Worm (Caenorhabditis elegans) whole organism, early embryonic: ENCODE results near the gene vps-53.

Experiments
- ama-1 ChIP-seq: fragments of 150-350 bp; optimal IDR thresholded peaks from 2 replicates; lab custom pipeline; 2014
- ceh-13 ChIP-seq: fragments of 200-800 bp; sonication (Bioruptor generic); optimal IDR thresholded peaks from 2 replicates; lab custom pipeline; 2018; ENCODE audit warnings: mild to moderate bottlenecking, missing genetic modification characterization, missing compliant biosample characterization
- ceh-36 ChIP-seq: sonication (generic microtip); optimal IDR thresholded peaks from 2 replicates; lab custom pipeline; 2016; ENCODE audit warnings: missing genetic modification characterization, inconsistent platforms, missing compliant biosample characterization
- tra-4 ChIP-seq: sonication (generic microtip); optimal IDR thresholded peaks from 2 replicates; lab custom pipeline; 2017; ENCODE audit warnings: missing genetic modification characterization, missing compliant biosample characterization

- TF ChIP-seq ama-1 (lab: Kevin White, UChicago) (no peak), tra-4 (tag; lab: Kevin White, UChicago) (no peak), ceh-13 (no peak), ceh-36 (no peak)
These were observed 14.1 kb downstream of the vps-53 start, which contains the start of gene T05G5.1 for ce11 chrIII:9743239-9743638.
